Worm (Caenorhabditis elegans): ENCODE measurements around the gene F47B8.8.

F47B8.8 gene

ce11 chrV:14369412-14369811, 37.9 kb downstream of the F47B8.8 start:
- no peak for TF ChIP-seq let-526 (GFP tag; IDR thresholded peaks at IDR 0.05)
- TF ChIP-seq nhr-27 (tag; optimal IDR thresholded peaks at IDR 0.05), result no peak
- TF ChIP-seq die-1 (tag; optimal IDR thresholded peaks at IDR 0.05), result no peak
- no peak for TF ChIP-seq F10E7.11 (tag; optimal IDR thresholded peaks at IDR 0.05)
- no peak for TF ChIP-seq madf-10 (tag; optimal IDR thresholded peaks at IDR 0.05)
- TF ChIP-seq mxl-1 (tag; optimal IDR thresholded peaks at IDR 0.05), result no peak
- no peak for TF ChIP-seq F39B2.1 (GFP tag; IDR thresholded peaks at IDR 0.05)
- TF ChIP-seq lin-54 (GFP tag; optimal IDR thresholded peaks at IDR 0.05), result no peak
- TF ChIP-seq lin-40 (tag; optimal IDR thresholded peaks at IDR 0.05), result no peak
- no peak for TF ChIP-seq C17E4.6 (GFP tag; IDR thresholded peaks at IDR 0.05)
- no peak for TF ChIP-seq rpc-1 (optimal IDR thresholded peaks at IDR 0.05)
- TF ChIP-seq rpc-1 (tag; optimal IDR thresholded peaks at IDR 0.05), result no peak
- no peak for TF ChIP-seq F23B12.7 (tag; optimal IDR thresholded peaks at IDR 0.05; ENCODE audit: insufficient read depth)

ce11 chrV:14372774-14373173, 41.2 kb downstream of the F47B8.8 start, which contains the start of gene unc-39:
TSS of gene unc-39 (plus strand) at chrV:14373074.
- TF ChIP-seq ceh-100 (GFP tag; IDR thresholded peaks at IDR 0.05) (no peak), nhr-90 (tag; optimal IDR thresholded peaks at IDR 0.05) (no peak), B0336.3 (GFP tag; IDR thresholded peaks at IDR 0.05) (no peak), sptf-2 (GFP tag; optimal IDR thresholded peaks at IDR 0.05) (no peak), Y56A3A.18 (GFP tag; IDR thresholded peaks at IDR 0.05) (no peak), attf-5 (GFP tag; optimal IDR thresholded peaks at IDR 0.05) (no peak), tbp1 (GFP tag; optimal IDR thresholded peaks at IDR 0.05) (no peak), aptf-3 (GFP tag; IDR thresholded peaks at IDR 0.05) (no peak), F37B4.10 (GFP tag; IDR thresholded peaks at IDR 0.05) (no peak), hmg-1.2 (GFP tag; IDR thresholded peaks at IDR 0.05) (no peak), mcd-1 (GFP tag; IDR thresholded peaks at IDR 0.05) (no peak), ztf-28 (GFP tag; IDR thresholded peaks at IDR 0.05) (no peak), ztf-6 (GFP tag; IDR thresholded peaks at IDR 0.05) (no peak), ztf-26 (tag; optimal IDR thresholded peaks at IDR 0.05) (no peak)

ce11 chrV:14378052-14378451, 46.5 kb downstream of the F47B8.8 start:
- TF ChIP-seq snpc-1.3 (tag; optimal IDR thresholded peaks at IDR 0.05; ENCODE audit: insufficient read depth), result no peak
- TF ChIP-seq somi-1 (GFP tag; optimal IDR thresholded peaks at IDR 0.05), result no peak
- no peak for TF ChIP-seq aptf-2 (GFP tag; conservative IDR thresholded peaks at IDR 0.05)
- TF ChIP-seq nfya-2 (GFP tag; IDR thresholded peaks at IDR 0.05), result no peak
- no peak for TF ChIP-seq ztf-3 (GFP tag; optimal IDR thresholded peaks at IDR 0.05)
- TF ChIP-seq ceh-27 (GFP tag; optimal IDR thresholded peaks at IDR 0.05), result no peak
- no peak for TF ChIP-seq ztf-26 (tag; optimal IDR thresholded peaks at IDR 0.05)
- TF ChIP-seq B0336.3 (GFP tag; IDR thresholded peaks at IDR 0.05), result no peak
- TF ChIP-seq zfh-2 (GFP tag; conservative IDR thresholded peaks at IDR 0.05), result no peak
- TF ChIP-seq C17E4.6 (GFP tag; IDR thresholded peaks at IDR 0.05), result no peak

ce11 chrV:14378986-14379385, 47.5 kb downstream of the F47B8.8 start, which contains the start of gene npr-43:
TSS of gene npr-43 (minus strand) at chrV:14379086.
- TF ChIP-seq cebp-2 (GFP tag; IDR thresholded peaks at IDR 0.05) (no peak), F22D6.2 (tag; optimal IDR thresholded peaks at IDR 0.05) (no peak), cebp-1 (GFP tag; IDR thresholded peaks at IDR 0.05) (no peak), cebp-1 (tag; optimal IDR thresholded peaks at IDR 0.05) (no peak), zim-3 (tag; optimal IDR thresholded peaks at IDR 0.05) (no peak), F23B12.7 (tag; optimal IDR thresholded peaks at IDR 0.05; ENCODE audit: insufficient read depth) (no peak), snpc-1.1 (tag; optimal IDR thresholded peaks at IDR 0.05; ENCODE audit: insufficient read depth) (no peak), Y67H2A.10 (GFP tag; conservative IDR thresholded peaks at IDR 0.05) (no peak), ztf-3 (GFP tag; optimal IDR thresholded peaks at IDR 0.05) (no peak), madf-8 (GFP tag; conservative IDR thresholded peaks at IDR 0.05) (no peak), nfyb-1 (GFP tag; IDR thresholded peaks at IDR 0.05) (no peak), hmg-1.2 (GFP tag; IDR thresholded peaks at IDR 0.05) (no peak), dpff-1 (tag; optimal IDR thresholded peaks at IDR 0.05) (no peak), lsl-1 (GFP tag; optimal IDR thresholded peaks at IDR 0.05) (no peak), hrde-1 (tag; optimal IDR thresholded peaks at IDR 0.05; ENCODE audit: borderline replicate concordance) (no peak), nhr-120 (GFP tag; IDR thresholded peaks at IDR 0.05) (no peak)

Data from whole organism, young adult.